Worm (Caenorhabditis elegans) whole organism, midembryonic: ENCODE results near the gene str-35.

Source experiments
- cog-1 ChIP-seq: sonication (generic microtip); optimal IDR thresholded peaks from 2 replicates; lab custom pipeline; 2016; ENCODE audit warnings: missing genetic modification characterization, missing compliant biosample characterization
- ref-1 ChIP-seq: fragments of 200-800 bp; sonication (Bioruptor generic); conservative IDR thresholded peaks from 2 replicates; pipeline ENCODE4 v1.3.6; 2022; ENCODE audit warnings: missing genetic modification reagents, missing genetic modification characterization, missing compliant biosample characterization
- ztf-23 ChIP-seq: fragments of 200-800 bp; sonication (Bioruptor generic); IDR thresholded peaks from 2 replicates; pipeline ENCODE4 v1.3.6; 2022; ENCODE audit warnings: missing genetic modification reagents, missing genetic modification characterization, missing compliant biosample characterization

DNA sequence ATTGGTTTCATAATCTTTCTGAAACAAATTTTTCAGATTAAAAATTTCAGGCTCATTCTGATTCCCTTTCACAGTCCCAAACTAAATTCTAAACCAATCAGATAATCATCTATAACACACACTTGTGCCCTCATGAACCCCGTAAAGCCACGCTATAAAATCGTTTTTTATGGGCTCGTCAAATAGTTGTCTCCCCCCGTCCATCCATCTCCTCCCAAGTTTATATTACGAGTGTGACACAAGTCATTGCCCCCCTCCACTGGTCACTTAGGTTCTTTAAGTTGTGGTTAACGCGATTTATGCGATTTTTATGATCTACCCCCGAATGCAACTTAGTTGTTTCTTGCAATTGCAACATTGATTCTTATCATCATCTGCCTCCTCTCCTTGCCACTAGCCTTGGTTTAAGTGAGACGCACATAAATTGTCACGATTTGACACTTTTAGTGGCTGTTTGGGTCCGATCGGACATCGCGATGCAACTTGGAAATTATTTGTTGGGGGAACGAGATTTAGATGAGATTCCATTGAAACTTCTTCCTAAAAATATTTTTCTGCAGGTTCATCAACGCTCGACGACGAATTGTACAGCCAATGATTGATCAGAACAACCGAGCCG is 34.8 kb downstream of the str-35 start:
- no peak for TF ChIP-seq cog-1 (tag; lab: Kevin White, UChicago)
- no peak for TF ChIP-seq ztf-23
- TF ChIP-seq ref-1 (GFP tag; lab: Robert Waterston, UW) = no peak
